Worm (Caenorhabditis elegans): ENCODE measurements around the gene fbxb-82.

DNA sequence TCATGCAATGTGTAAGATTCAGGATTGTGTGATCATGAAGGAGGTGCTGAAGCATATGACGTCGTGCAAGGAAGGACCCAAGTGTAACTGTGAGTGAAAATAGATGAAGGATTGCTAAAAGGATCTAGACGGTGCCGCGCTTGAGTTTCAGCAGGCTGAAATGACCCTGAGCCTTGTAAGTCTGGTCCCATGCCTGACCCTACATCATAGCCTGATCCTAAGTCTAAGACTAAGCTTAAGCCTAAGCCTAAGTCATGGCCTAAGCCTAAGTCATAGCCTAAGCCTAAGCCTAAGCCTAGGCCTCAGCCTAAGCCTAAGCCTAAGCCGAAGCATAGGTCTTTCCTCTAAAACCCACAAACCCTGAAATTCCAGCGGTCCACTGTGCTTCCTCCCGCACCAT lies 25.2 kb downstream of the fbxb-82 start:
- TF ChIP-seq lin-35 (GFP tag; optimal IDR thresholded peaks at IDR 0.05) (no peak), alr-1 (tag; optimal IDR thresholded peaks at IDR 0.05; ENCODE audit: borderline replicate concordance) (no peak), dpl-1 (GFP tag; optimal IDR thresholded peaks at IDR 0.05) (no peak), unc-62 (GFP tag; optimal IDR thresholded peaks at IDR 0.05) (no peak), nhr-28 (tag; optimal IDR thresholded peaks at IDR 0.05) (no peak), fos-1 (tag; optimal IDR thresholded peaks at IDR 0.05) (no peak), aha-1 (tag; optimal IDR thresholded peaks at IDR 0.05) (no peak), unc-130 (tag; optimal IDR thresholded peaks at IDR 0.05) (no peak), nhr-11 (tag; optimal IDR thresholded peaks at IDR 0.05) (no peak), lsy-2 (tag; optimal IDR thresholded peaks at IDR 0.05) (no peak)
